Worm (Caenorhabditis elegans) whole organism, early embryonic: ENCODE data around the gene str-94.

Source experiments
- B0310.2 ChIP-seq: sonication (generic microtip); optimal IDR thresholded peaks from 2 replicates; lab custom pipeline; 2016; ENCODE audit warnings: mild to moderate bottlenecking, missing genetic modification characterization, missing compliant biosample characterization
- F13C5.2 ChIP-seq: sonication (generic microtip); optimal IDR thresholded peaks from 2 replicates; lab custom pipeline; 2017; ENCODE audit warnings: mild to moderate bottlenecking, missing genetic modification characterization, inconsistent platforms, missing compliant biosample characterization
- ama-1 ChIP-seq: fragments of 150-350 bp; optimal IDR thresholded peaks from 2 replicates; lab custom pipeline; 2014
- ceh-36 ChIP-seq: sonication (generic microtip); optimal IDR thresholded peaks from 2 replicates; lab custom pipeline; 2016; ENCODE audit warnings: missing genetic modification characterization, inconsistent platforms, missing compliant biosample characterization
- ets-7 ChIP-seq: sonication (generic microtip); optimal IDR thresholded peaks from 2 replicates; lab custom pipeline; 2016; ENCODE audit warnings: missing genotype, missing genetic modification characterization, missing compliant biosample characterization
- flt-1 ChIP-seq: fragments of 200-800 bp; sonication (Bioruptor generic); IDR thresholded peaks from 2 replicates; pipeline ENCODE4 v1.3.6; 2022; ENCODE audit warnings: missing genetic modification characterization, missing compliant biosample characterization
- hmbx-1 ChIP-seq: sonication (generic microtip); optimal IDR thresholded peaks from 2 replicates; lab custom pipeline; 2016; ENCODE audit warnings: mild to moderate bottlenecking, missing genetic modification characterization, missing compliant biosample characterization
- hnd-1 ChIP-seq: sonication (generic microtip); optimal IDR thresholded peaks from 2 replicates; lab custom pipeline; 2016; ENCODE audit warnings: missing genetic modification characterization, missing compliant biosample characterization
- pes-1 ChIP-seq: fragments of 200-800 bp; sonication (Bioruptor generic); IDR thresholded peaks from 2 replicates; pipeline ENCODE4 v1.3.6; 2022; ENCODE audit warnings: missing genetic modification reagents, missing genetic modification characterization, missing compliant biosample characterization
- sea-1 ChIP-seq: fragments of 200-800 bp; sonication (Bioruptor generic); conservative IDR thresholded peaks from 2 replicates; pipeline ENCODE4 v1.3.6; 2022; ENCODE audit warnings: missing genetic modification characterization, missing compliant biosample characterization
- tra-4 ChIP-seq: sonication (generic microtip); optimal IDR thresholded peaks from 2 replicates; lab custom pipeline; 2017; ENCODE audit warnings: missing genetic modification characterization, missing compliant biosample characterization

DNA sequence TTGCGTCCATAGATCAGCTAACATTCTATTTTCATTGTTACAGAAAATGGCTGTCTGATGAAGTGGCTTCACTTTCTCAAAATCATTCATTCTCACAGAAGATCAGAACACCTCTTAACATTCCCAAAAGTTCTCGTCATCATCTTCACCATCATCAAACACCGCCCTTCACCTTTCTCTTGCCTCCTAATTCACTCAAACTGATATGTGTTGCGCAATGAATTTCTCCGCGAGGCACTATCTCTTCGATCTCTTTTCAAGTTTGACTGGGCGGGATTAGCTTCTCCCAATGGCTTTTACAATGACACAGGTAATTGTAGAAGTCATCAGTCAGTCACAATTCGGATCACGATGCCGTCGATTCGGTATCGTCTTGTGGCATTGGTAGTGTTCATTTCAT is 27.5 kb downstream of the str-94 start, which contains the start of gene grd-6:
- TF ChIP-seq flt-1 (GFP tag; lab: Robert Waterston, UW) = no peak
- no peak for TF ChIP-seq ets-7
- TF ChIP-seq ama-1 (lab: Kevin White, UChicago) = no peak
- TF ChIP-seq hnd-1 = no peak
- TF ChIP-seq tra-4 (tag; lab: Kevin White, UChicago) = no peak
- no peak for TF ChIP-seq hmbx-1 (tag; lab: Kevin White, UChicago)
- TF ChIP-seq F13C5.2 (tag; lab: Kevin White, UChicago) = no peak
- no peak for TF ChIP-seq ceh-36 (tag; lab: Kevin White, UChicago)
- TF ChIP-seq pes-1 (GFP tag; lab: Robert Waterston, UW) = no peak
- no peak for TF ChIP-seq sea-1 (GFP tag; lab: Robert Waterston, UW)
- no peak for TF ChIP-seq B0310.2
